Worm (Caenorhabditis elegans): Measurements from ENCODE around the gene T23B5.3.

ce11 chrIV:12689292-12689691, 822 bp downstream of the T23B5.3 start:
- TF ChIP-seq fos-1 (tag; optimal IDR thresholded peaks at IDR 0.05) (no peak), lsy-2 (tag; optimal IDR thresholded peaks at IDR 0.05) (no peak), efl-1 (optimal IDR thresholded peaks at IDR 0.05) (no peak), efl-1 (GFP tag; optimal IDR thresholded peaks at IDR 0.05 in 1 of 2) (no peak), elt-3 (tag; optimal IDR thresholded peaks at IDR 0.05) (no peak), tbx-2 (tag; optimal IDR thresholded peaks at IDR 0.05) (no peak)

Data from whole organism, L1 larva.